Fruit fly (Drosophila melanogaster) whole organism, embryonic: Measurements from ENCODE around the gene CG5861.

Source experiments
- Antp ChIP-seq: fragments of 200-800 bp; sonication (Bioruptor generic); optimal IDR thresholded peaks from 3 replicates; lab custom pipeline; 2016; ENCODE audit warnings: missing biosample characterization, missing genetic modification characterization
- Awh ChIP-seq: fragments of 200-800 bp; sonication (Bioruptor generic); IDR thresholded peaks from 2 replicates; pipeline ENCODE4, ENCODE4 v1.3.6; 2022; ENCODE audit warnings: missing biosample characterization, missing genetic modification characterization
- B-H1 ChIP-seq: fragments of 200-800 bp; sonication (Bioruptor generic); IDR thresholded peaks from 3 replicates; pipeline ENCODE4 v1.3.6; 2022; ENCODE audit warnings: missing biosample characterization, missing genetic modification characterization
- CG10209 ChIP-seq: fragments of 200-800 bp; sonication (Bioruptor generic); optimal IDR thresholded peaks from 3 replicates; lab custom pipeline; 2017; ENCODE audit warnings: missing biosample characterization, mild to moderate bottlenecking, missing genetic modification characterization, missing genetic modification reagents
- CG10431 ChIP-seq: fragments of 200-800 bp; sonication (Bioruptor generic); optimal IDR thresholded peaks from 3 replicates; lab custom pipeline; 2018; ENCODE audit warnings: missing biosample characterization, mild to moderate bottlenecking, missing genetic modification characterization
- CG10462 ChIP-seq: fragments of 200-800 bp; sonication (Bioruptor generic); optimal IDR thresholded peaks from 2 replicates; lab custom pipeline; 2016; ENCODE audit warnings: missing biosample characterization, missing genetic modification characterization
- CG11093 ChIP-seq: fragments of 200-800 bp; sonication (Bioruptor generic); IDR thresholded peaks from 3 replicates; pipeline ENCODE4 v1.3.6; 2022; ENCODE audit warnings: missing biosample characterization, missing genetic modification characterization
- CG11456 ChIP-seq: fragments of 200-800 bp; sonication (Bioruptor generic); IDR thresholded peaks from 3 replicates; pipeline ENCODE4 v1.3.6; 2022; ENCODE audit warnings: missing biosample characterization, missing genetic modification characterization
- CG11560 ChIP-seq: fragments of 200-800 bp; sonication (Bioruptor generic); IDR thresholded peaks from 3 replicates; pipeline ENCODE4 v1.3.6; 2022; ENCODE audit warnings: missing biosample characterization, missing genetic modification characterization
- CG12104 ChIP-seq: fragments of 200-800 bp; sonication (Bioruptor generic); optimal IDR thresholded peaks from 3 replicates; lab custom pipeline; 2016; ENCODE audit warnings: missing biosample characterization, missing genetic modification characterization
- CG14050 ChIP-seq: fragments of 200-800 bp; sonication (Bioruptor generic); IDR thresholded peaks from 3 replicates; pipeline ENCODE4 v1.3.6; 2022; ENCODE audit warnings: missing biosample characterization, missing genetic modification characterization
- CG14860 ChIP-seq: fragments of 200-800 bp; sonication (Bioruptor generic); IDR thresholded peaks from 3 replicates; pipeline ENCODE4 v1.3.6; 2022; ENCODE audit warnings: missing biosample characterization, missing genetic modification characterization; ENCODE audit not compliant: partially characterized antibody
- CG15601 ChIP-seq: fragments of 200-800 bp; sonication (Bioruptor generic); optimal IDR thresholded peaks from 3 replicates; lab custom pipeline; 2019; ENCODE audit warnings: missing biosample characterization, mild to moderate bottlenecking, missing genetic modification characterization, moderate library complexity
- CG1832 ChIP-seq: fragments of 200-800 bp; sonication (Bioruptor generic); optimal IDR thresholded peaks from 2 replicates; lab custom pipeline; 2017; ENCODE audit warnings: missing biosample characterization, mild to moderate bottlenecking, missing genetic modification characterization, inconsistent platforms
- CG18619 ChIP-seq: fragments of 200-800 bp; sonication (Bioruptor generic); optimal IDR thresholded peaks from 3 replicates; lab custom pipeline; 2017; ENCODE audit warnings: missing biosample characterization, mild to moderate bottlenecking, missing genetic modification characterization
- CG2712 ChIP-seq: fragments of 200-800 bp; optimal IDR thresholded peaks from 3 replicates; lab custom pipeline; 2019; ENCODE audit warnings: missing biosample characterization, mild to moderate bottlenecking, missing genetic modification characterization, moderate library complexity
- CG30403 ChIP-seq: fragments of 200-800 bp; sonication (Bioruptor generic); optimal IDR thresholded peaks from 3 replicates; lab custom pipeline; 2016; ENCODE audit warnings: missing biosample characterization, missing genetic modification characterization
- CG31224 ChIP-seq: fragments of 200-800 bp; sonication (Bioruptor generic); IDR thresholded peaks from 2 replicates; pipeline ENCODE4 v1.3.6; 2022; ENCODE audit warnings: missing biosample characterization, missing genetic modification characterization
- CG8089 ChIP-seq: fragments of 200-800 bp; sonication (Bioruptor generic); optimal IDR thresholded peaks from 3 replicates; lab custom pipeline; 2016; ENCODE audit warnings: missing biosample characterization, missing genetic modification characterization
- CG9876 ChIP-seq: fragments of 200-800 bp; sonication (Bioruptor generic); optimal IDR thresholded peaks from 2 replicates; lab custom pipeline; 2016; ENCODE audit warnings: missing biosample characterization, missing genetic modification characterization
- D19A ChIP-seq: fragments of 200-800 bp; optimal IDR thresholded peaks from 3 replicates; lab custom pipeline; 2019; ENCODE audit warnings: missing biosample characterization, mild to moderate bottlenecking, missing genetic modification characterization, moderate library complexity
- Ets97D ChIP-seq: fragments of 200-800 bp; sonication (Bioruptor generic); optimal IDR thresholded peaks from 3 replicates; lab custom pipeline; 2016; ENCODE audit warnings: missing biosample characterization, missing genetic modification characterization
- Gsc ChIP-seq: fragments of 200-800 bp; sonication (Bioruptor generic); IDR thresholded peaks from 2 replicates; pipeline ENCODE4 v1.3.6; 2022; ENCODE audit warnings: missing biosample characterization, missing genetic modification characterization
- HLH4C ChIP-seq: fragments of 200-800 bp; sonication (Bioruptor generic); IDR thresholded peaks from 3 replicates; pipeline ENCODE4 v1.3.6; 2022; ENCODE audit warnings: missing biosample characterization, missing genetic modification characterization; ENCODE audit not compliant: partially characterized antibody
- HLH54F ChIP-seq: fragments of 200-800 bp; sonication (Bioruptor generic); optimal IDR thresholded peaks from 3 replicates; lab custom pipeline; 2016; ENCODE audit warnings: missing biosample characterization, missing genetic modification characterization
- Jarid2 ChIP-seq: fragments of 200-800 bp; sonication (Bioruptor generic); optimal IDR thresholded peaks from 3 replicates; lab custom pipeline; 2017; ENCODE audit warnings: mild to moderate bottlenecking, missing biosample characterization, missing genetic modification reagents, missing genetic modification characterization
- NC2α ChIP-seq: fragments of 200-800 bp; sonication (Bioruptor generic); optimal IDR thresholded peaks from 2 replicates; lab custom pipeline; 2016; ENCODE audit warnings: missing biosample characterization, missing genetic modification characterization
- Ravus ChIP-seq: fragments of 200-800 bp; sonication (Bioruptor generic); IDR thresholded peaks from 2 replicates; pipeline ENCODE4 v1.3.6; 2022; ENCODE audit warnings: missing biosample characterization, missing genetic modification characterization
- Rfx ChIP-seq: fragments of 200-800 bp; sonication (Bioruptor generic); IDR thresholded peaks from 2 replicates; pipeline ENCODE4 v1.3.6; 2022; ENCODE audit warnings: missing biosample characterization, missing genetic modification characterization
- caup ChIP-seq: fragments of 200-800 bp; sonication (Bioruptor generic); optimal IDR thresholded peaks from 3 replicates; lab custom pipeline; 2017; ENCODE audit warnings: missing biosample characterization, mild to moderate bottlenecking, missing genetic modification characterization, moderate library complexity; ENCODE audit not compliant: severe bottlenecking
- chif ChIP-seq, 2 experiments: fragments of 200-800 bp; sonication (Bioruptor generic); optimal IDR thresholded peaks; 3 replicates each; lab custom pipeline; 2016; ENCODE audit warnings: missing biosample characterization in 2 of 2, missing genetic modification characterization in 2 of 2
- dpn ChIP-seq, 2 experiments: fragments of 200-800 bp; sonication (Bioruptor generic); optimal IDR thresholded peaks; 3 replicates each; lab custom pipeline; 2016; ENCODE audit warnings: missing biosample characterization in 2 of 2, missing genetic modification characterization in 2 of 2
- gsb ChIP-seq: fragments of 200-800 bp; sonication (Bioruptor generic); IDR thresholded peaks from 2 replicates; pipeline ENCODE4 v1.3.6; 2022; ENCODE audit warnings: missing biosample characterization, missing genetic modification characterization
- gsb-n ChIP-seq: fragments of 200-800 bp; sonication (Bioruptor generic); optimal IDR thresholded peaks from 3 replicates; lab custom pipeline; 2018; ENCODE audit warnings: missing biosample characterization, mild to moderate bottlenecking, missing genetic modification characterization
- ham ChIP-seq: fragments of 200-800 bp; sonication (Bioruptor generic); IDR thresholded peaks from 2 replicates; pipeline ENCODE4 v1.3.6; 2022; ENCODE audit warnings: missing biosample characterization, missing genetic modification characterization
- insv ChIP-seq, 2 experiments: fragments of 200-800 bp; sonication (Bioruptor generic); optimal IDR thresholded peaks; 3 replicates each; lab custom pipeline; 2016 to 2018; ENCODE audit warnings: missing biosample characterization in 2 of 2, missing genetic modification characterization in 2 of 2
- jing ChIP-seq: fragments of 200-800 bp; sonication (Bioruptor generic); optimal IDR thresholded peaks from 2 replicates; lab custom pipeline; 2018; ENCODE audit warnings: missing biosample characterization, mild to moderate bottlenecking, missing genetic modification characterization
- lov ChIP-seq, 2 experiments: fragments of 200-800 bp in 1 of 2; fragments of >200 bp in 1 of 2; sonication (Bioruptor generic) in 1 of 2; IDR thresholded peaks in 1 of 2; optimal IDR thresholded peaks in 1 of 2; 2 replicates in 1 of 2; 3 replicates in 1 of 2; pipeline versions ENCODE4 v1.3.6 to Lab custom; 2017 to 2022; ENCODE audit warnings: missing biosample characterization in 1 of 2, missing genetic modification characterization in 1 of 2
- pita ChIP-seq: fragments of 200-800 bp; sonication (Bioruptor generic); optimal IDR thresholded peaks from 2 replicates; lab custom pipeline; 2017; ENCODE audit warnings: missing biosample characterization, mild to moderate bottlenecking, missing genetic modification characterization
- psq ChIP-seq: fragments of 200-800 bp; sonication (Bioruptor generic); optimal IDR thresholded peaks from 2 replicates; lab custom pipeline; 2017; ENCODE audit warnings: missing biosample characterization, missing genetic modification characterization
- sob ChIP-seq: fragments of 200-800 bp; sonication (Bioruptor generic); IDR thresholded peaks from 2 replicates; pipeline ENCODE4 v1.3.6; 2022; ENCODE audit warnings: missing biosample characterization, missing genetic modification characterization
- tgo ChIP-seq: fragments of 200-800 bp; sonication (Bioruptor generic); IDR thresholded peaks from 3 replicates; pipeline ENCODE4 v1.3.6; 2022; ENCODE audit warnings: missing biosample characterization, missing genetic modification characterization
- tna ChIP-seq: fragments of 200-800 bp; sonication (Bioruptor generic); IDR thresholded peaks from 2 replicates; pipeline ENCODE4 v1.3.6; 2022; ENCODE audit warnings: missing biosample characterization, missing genetic modification characterization; ENCODE audit not compliant: partially characterized antibody
- twi ChIP-seq: fragments of 200-800 bp; optimal IDR thresholded peaks from 2 replicates; lab custom pipeline; 2019; ENCODE audit warnings: missing biosample characterization, mild to moderate bottlenecking, missing genetic modification characterization, moderate library complexity
- tx ChIP-seq: fragments of 200-800 bp; sonication (Bioruptor generic); optimal IDR thresholded peaks from 2 replicates; lab custom pipeline; 2016; ENCODE audit warnings: missing biosample characterization, missing genetic modification characterization
- vvl ChIP-seq: fragments of 200-800 bp; sonication (Bioruptor generic); IDR thresholded peaks from 2 replicates; pipeline ENCODE4 v1.3.6; 2022; ENCODE audit warnings: missing biosample characterization, missing genetic modification characterization
- wdn ChIP-seq: fragments of 200-800 bp; sonication (Bioruptor generic); IDR thresholded peaks from 2 replicates; pipeline ENCODE4 v1.3.6; 2022; ENCODE audit warnings: missing biosample characterization, missing genetic modification characterization
- wor ChIP-seq: fragments of 200-800 bp; sonication (Bioruptor generic); IDR thresholded peaks from 2 replicates; pipeline ENCODE4 v1.3.6; 2022; ENCODE audit warnings: missing biosample characterization, missing genetic modification characterization
- zen2 ChIP-seq: fragments of 200-800 bp; sonication (Bioruptor generic); IDR thresholded peaks from 3 replicates; pipeline ENCODE4 v1.3.6; 2022; ENCODE audit warnings: missing biosample characterization, missing genetic modification characterization; ENCODE audit not compliant: partially characterized antibody

The CG5861 gene

dm6 chr2L:16350742-16351568, 43.9 kb upstream of the CG5861 start (continued):
- TF ChIP-seq Ravus: peak; percentile 96
- TF ChIP-seq ham (GFP tag; lab: Robert Waterston, UW): peak; percentile 97
- peak; percentile 99 for TF ChIP-seq dpn (GFP tag; optimal IDR thresholded peaks at IDR 0.05; lab: Kevin White, UChicago)
- peak; percentile 99 for TF ChIP-seq CG10209 (GFP tag; lab: Kevin White, UChicago)
- TF ChIP-seq tx (GFP tag; lab: Kevin White, UChicago): peak; percentile 97
- peak; percentile 98 for TF ChIP-seq wor (GFP tag; lab: Robert Waterston, UW)
- peak; percentile 99 for TF ChIP-seq sob (GFP tag; lab: Robert Waterston, UW)
- peak; percentile 95 for TF ChIP-seq Jarid2
- TF ChIP-seq pita: no peak
- TF ChIP-seq Awh (GFP tag; lab: Robert Waterston, UW): peak; percentile 99
- peak; percentile 98 for TF ChIP-seq HLH54F (GFP tag; lab: Kevin White, UChicago)
- peak; percentile 99 for TF ChIP-seq Rfx (GFP tag; lab: Robert Waterston, UW)
- peak; percentile 100 for TF ChIP-seq chif (GFP tag; optimal IDR thresholded peaks at IDR 0.05; lab: Kevin White, UChicago)
- peak; percentile 98 for TF ChIP-seq psq (GFP tag; lab: Kevin White, UChicago)
- TF ChIP-seq CG11560 (tag; lab: Robert Waterston, UW): peak; percentile 93
- TF ChIP-seq NC2α (GFP tag; lab: Kevin White, UChicago): peak; percentile 95
- TF ChIP-seq CG15601 (tag; lab: Kevin White, UChicago): peak; percentile 98
- TF ChIP-seq zen2 (GFP tag; lab: Robert Waterston, UW): no peak
- peak; percentile 97 for TF ChIP-seq CG11093 (GFP tag; lab: Robert Waterston, UW)
- TF ChIP-seq CG10462 (GFP tag; lab: Kevin White, UChicago): peak; percentile 98
- peak; percentile 56 to 83 for TF ChIP-seq insv (GFP tag; optimal IDR thresholded peaks at IDR 0.05; lab: Kevin White, UChicago)
- no peak for TF ChIP-seq tna (GFP tag; lab: Robert Waterston, UW)
- peak; percentile 99 for TF ChIP-seq CG14050 (GFP tag; lab: Robert Waterston, UW)
- TF ChIP-seq CG1832 (GFP tag; lab: Kevin White, UChicago): no peak
- TF ChIP-seq CG11456: peak; percentile 98
- peak; percentile 99 for TF ChIP-seq gsb-n (tag; lab: Kevin White, UChicago)
- peak; percentile 95 for TF ChIP-seq Gsc
- peak; percentile 98 for TF ChIP-seq D19A (tag; lab: Kevin White, UChicago)
- TF ChIP-seq CG30403: peak; percentile 99
- TF ChIP-seq CG18619: peak; percentile 99
- TF ChIP-seq Antp: peak; percentile 97
- TF ChIP-seq CG14860 (GFP tag; lab: Robert Waterston, UW): 0 out of 3 replicates have a peak, but pooled peaks have one; percentile 14
- peak; percentile 98 for TF ChIP-seq wdn
- peak; percentile 99 for TF ChIP-seq CG2712
- TF ChIP-seq Ets97D (GFP tag; lab: Kevin White, UChicago): peak; percentile 94
- TF ChIP-seq twi (tag; lab: Kevin White, UChicago): peak; percentile 97
- peak; percentile 97 for TF ChIP-seq jing
- peak; percentile 95 for TF ChIP-seq CG8089 (GFP tag; lab: Kevin White, UChicago)
- TF ChIP-seq caup (GFP tag; lab: Kevin White, UChicago): peak; percentile 99
- TF ChIP-seq CG9876 (GFP tag; lab: Kevin White, UChicago): peak; percentile 93
- TF ChIP-seq CG10431 (GFP tag; lab: Kevin White, UChicago): peak; percentile 96
- peak; percentile 98 for TF ChIP-seq tgo
- no peak for TF ChIP-seq lov (optimal IDR thresholded peaks at IDR 0.05; lab: Kevin White, UChicago)
- TF ChIP-seq lov (GFP tag; IDR thresholded peaks at IDR 0.05; lab: Robert Waterston, UW): peak; percentile 98
- peak; percentile 99 for TF ChIP-seq CG12104 (GFP tag; lab: Kevin White, UChicago)
- TF ChIP-seq B-H1 (GFP tag; lab: Robert Waterston, UW): peak; percentile 98
- peak; percentile 100 for TF ChIP-seq vvl (GFP tag; lab: Robert Waterston, UW)
- peak; percentile 96 for TF ChIP-seq CG31224 (GFP tag; lab: Robert Waterston, UW)
- peak; percentile 97 for TF ChIP-seq gsb
- no peak for TF ChIP-seq HLH4C
